Fruit fly (Drosophila melanogaster) whole organism, embryonic: ENCODE data around the gene Rdh.

Experiments used
- CG1024 ChIP-seq: fragments of 200-800 bp; sonication (Bioruptor generic); IDR thresholded peaks from 2 replicates; pipeline ENCODE4 v1.3.6; 2022; ENCODE audit warnings: missing biosample characterization, missing genetic modification characterization
- CG10462 ChIP-seq: fragments of 200-800 bp; sonication (Bioruptor generic); optimal IDR thresholded peaks from 2 replicates; lab custom pipeline; 2016; ENCODE audit warnings: missing biosample characterization, missing genetic modification characterization
- CG10979 ChIP-seq: fragments of 200-800 bp; sonication (Bioruptor generic); optimal IDR thresholded peaks from 2 replicates; lab custom pipeline; 2018; ENCODE audit warnings: missing biosample characterization, mild to moderate bottlenecking, missing genetic modification characterization, moderate library complexity
- CG11696 ChIP-seq: fragments of 200-800 bp; sonication (Bioruptor generic); IDR thresholded peaks from 2 replicates; pipeline ENCODE4 v1.3.6; 2022; ENCODE audit warnings: missing biosample characterization, missing genetic modification characterization
- CG1602 ChIP-seq: fragments of 200-800 bp; sonication (Bioruptor generic); optimal IDR thresholded peaks from 3 replicates; lab custom pipeline; 2016; ENCODE audit warnings: missing biosample characterization, missing genetic modification characterization
- CG17359 ChIP-seq: fragments of 200-800 bp; sonication (Bioruptor generic); optimal IDR thresholded peaks from 3 replicates; lab custom pipeline; 2018; ENCODE audit warnings: missing biosample characterization, mild to moderate bottlenecking, missing genetic modification characterization, moderate library complexity
- CG17568 ChIP-seq: fragments of 200-800 bp; sonication (Bioruptor generic); optimal IDR thresholded peaks from 2 replicates; lab custom pipeline; 2018; ENCODE audit warnings: missing biosample characterization, mild to moderate bottlenecking, missing genetic modification characterization, moderate library complexity
- CG1832 ChIP-seq: fragments of 200-800 bp; sonication (Bioruptor generic); optimal IDR thresholded peaks from 2 replicates; lab custom pipeline; 2017; ENCODE audit warnings: missing biosample characterization, mild to moderate bottlenecking, missing genetic modification characterization, inconsistent platforms
- CG18764 ChIP-seq: fragments of 200-800 bp; sonication (Bioruptor generic); optimal IDR thresholded peaks from 3 replicates; lab custom pipeline; 2016; ENCODE audit warnings: missing biosample characterization, missing genetic modification characterization
- CG2875 ChIP-seq: fragments of 200-800 bp; sonication (Bioruptor generic); optimal IDR thresholded peaks from 2 replicates; lab custom pipeline; 2017; ENCODE audit warnings: missing biosample characterization, mild to moderate bottlenecking, missing genetic modification characterization, missing genetic modification reagents
- CG32532 ChIP-seq: fragments of 200-800 bp; sonication (Bioruptor generic); IDR thresholded peaks from 2 replicates; pipeline ENCODE4 v1.3.6; 2022; ENCODE audit warnings: missing biosample characterization, missing genetic modification characterization
- CG32772 ChIP-seq: fragments of 200-800 bp; sonication (Bioruptor generic); IDR thresholded peaks from 2 replicates; pipeline ENCODE4 v1.3.6; 2022; ENCODE audit warnings: missing biosample characterization, missing genetic modification characterization
- CG3726 ChIP-seq: fragments of 200-800 bp; sonication (Bioruptor generic); IDR thresholded peaks from 3 replicates; pipeline ENCODE4, ENCODE4 v1.3.6; 2022; ENCODE audit warnings: missing biosample characterization, missing genetic modification characterization
- CG4282 ChIP-seq: fragments of 200-800 bp; sonication (Bioruptor generic); optimal IDR thresholded peaks from 2 replicates; lab custom pipeline; 2016; ENCODE audit warnings: missing biosample characterization, missing genetic modification characterization
- CG43689 ChIP-seq: fragments of 200-800 bp; sonication (Bioruptor generic); IDR thresholded peaks from 2 replicates; pipeline ENCODE4 v1.3.6; 2022; ENCODE audit warnings: missing biosample characterization, missing genetic modification characterization
- CG5245 ChIP-seq: fragments of 200-800 bp; sonication (Bioruptor generic); optimal IDR thresholded peaks from 3 replicates; lab custom pipeline; 2016; ENCODE audit warnings: missing biosample characterization, missing genetic modification characterization
- CG6654 ChIP-seq: fragments of 200-800 bp; sonication (Bioruptor generic); optimal IDR thresholded peaks from 2 replicates; lab custom pipeline; 2017; ENCODE audit warnings: missing biosample characterization, mild to moderate bottlenecking, missing genetic modification characterization
- CG8281 ChIP-seq: fragments of 200-800 bp; sonication (Bioruptor generic); optimal IDR thresholded peaks from 2 replicates; lab custom pipeline; 2018; ENCODE audit warnings: missing biosample characterization, mild to moderate bottlenecking, missing genetic modification characterization, moderate library complexity
- Dbx ChIP-seq: fragments of 200-800 bp; sonication (Bioruptor generic); IDR thresholded peaks from 3 replicates; pipeline ENCODE4 v1.3.6; 2022; ENCODE audit warnings: missing biosample characterization, missing genetic modification characterization
- Drgx ChIP-seq: fragments of 200-800 bp; sonication (Bioruptor generic); IDR thresholded peaks from 2 replicates; pipeline ENCODE4 v1.3.6; 2022; ENCODE audit warnings: missing biosample characterization, missing genetic modification characterization
- Hmr ChIP-seq: fragments of 200-800 bp; sonication (Bioruptor generic); optimal IDR thresholded peaks from 3 replicates; lab custom pipeline; 2017; ENCODE audit warnings: mild to moderate bottlenecking, missing biosample characterization, missing genetic modification reagents, missing genetic modification characterization
- Hmx ChIP-seq: fragments of 200-800 bp; sonication (Bioruptor generic); optimal IDR thresholded peaks from 2 replicates; lab custom pipeline; 2016; ENCODE audit warnings: missing biosample characterization, missing genetic modification characterization
- Hr78 ChIP-seq, 2 experiments: fragments of 200-800 bp in 1 of 2; fragments of >200 bp in 1 of 2; sonication (Bioruptor generic) in 1 of 2; optimal IDR thresholded peaks; 2 replicates each; lab custom pipeline; 2017 to 2019; ENCODE audit warnings: missing biosample characterization in 2 of 2, missing genetic modification characterization in 2 of 2, mild to moderate bottlenecking in 1 of 2, moderate library complexity in 1 of 2
- Kr ChIP-seq: fragments of 200-800 bp; sonication (Bioruptor generic); optimal IDR thresholded peaks from 2 replicates; lab custom pipeline; 2017; ENCODE audit warnings: missing biosample characterization, mild to moderate bottlenecking, missing genetic modification characterization
- Lim3 ChIP-seq: fragments of 200-800 bp; sonication (Bioruptor generic); IDR thresholded peaks from 2 replicates; pipeline ENCODE4 v1.3.6; 2022; ENCODE audit warnings: missing biosample characterization, missing genetic modification characterization
- Mrtf ChIP-seq: fragments of 200-800 bp; sonication (Bioruptor generic); IDR thresholded peaks from 3 replicates; pipeline ENCODE4 v1.3.6; 2022; ENCODE audit warnings: missing biosample characterization, missing genetic modification characterization
- Oli ChIP-seq: fragments of 200-800 bp; sonication (Bioruptor generic); optimal IDR thresholded peaks from 2 replicates; lab custom pipeline; 2018; ENCODE audit warnings: missing biosample characterization, mild to moderate bottlenecking, missing genetic modification characterization, moderate library complexity
- Opbp ChIP-seq: fragments of 200-800 bp; sonication (Bioruptor generic); IDR thresholded peaks from 3 replicates; pipeline ENCODE4 v1.3.6; 2022; ENCODE audit warnings: missing biosample characterization, missing genetic modification characterization; ENCODE audit not compliant: partially characterized antibody
- PHDP ChIP-seq: fragments of 200-800 bp; sonication (Bioruptor generic); optimal IDR thresholded peaks from 3 replicates; lab custom pipeline; 2018; ENCODE audit warnings: missing biosample characterization, mild to moderate bottlenecking, missing genetic modification characterization, moderate library complexity
- Rx ChIP-seq: fragments of 200-800 bp; sonication (Bioruptor generic); IDR thresholded peaks from 2 replicates; pipeline ENCODE4 v1.3.6; 2022; ENCODE audit warnings: missing biosample characterization, missing genetic modification characterization
- Scr ChIP-seq: fragments of 200-800 bp; sonication (Bioruptor generic); IDR thresholded peaks from 2 replicates; pipeline ENCODE4 v1.3.6; 2022; ENCODE audit warnings: missing biosample characterization, missing genetic modification characterization; ENCODE audit not compliant: partially characterized antibody
- Vsx1 ChIP-seq: fragments of 200-800 bp; sonication (Bioruptor generic); optimal IDR thresholded peaks from 2 replicates; lab custom pipeline; 2017; ENCODE audit warnings: missing biosample characterization, mild to moderate bottlenecking, missing genetic modification characterization, missing genetic modification reagents
- ash1 ChIP-seq: fragments of 200-800 bp; sonication (Bioruptor generic); optimal IDR thresholded peaks from 2 replicates; lab custom pipeline; 2018; ENCODE audit warnings: missing biosample characterization, mild to moderate bottlenecking, missing genetic modification characterization
- ato ChIP-seq: fragments of 200-800 bp; sonication (Bioruptor generic); IDR thresholded peaks from 2 replicates; pipeline ENCODE4 v1.3.6; 2022; ENCODE audit warnings: missing biosample characterization, missing genetic modification characterization; ENCODE audit not compliant: partially characterized antibody
- chif ChIP-seq, 2 experiments: fragments of 200-800 bp; sonication (Bioruptor generic); optimal IDR thresholded peaks; 3 replicates each; lab custom pipeline; 2016; ENCODE audit warnings: missing biosample characterization in 2 of 2, missing genetic modification characterization in 2 of 2
- chm ChIP-seq: fragments of 200-800 bp; sonication (Bioruptor generic); IDR thresholded peaks from 2 replicates; pipeline ENCODE4 v1.3.6; 2022; ENCODE audit warnings: missing biosample characterization, missing genetic modification characterization
- cwo ChIP-seq: fragments of 200-800 bp; sonication (Bioruptor generic); optimal IDR thresholded peaks from 3 replicates; lab custom pipeline; 2017; ENCODE audit warnings: missing biosample characterization, missing genetic modification characterization, mild to moderate bottlenecking, moderate library complexity, missing genetic modification reagents
- emc ChIP-seq: fragments of 200-800 bp; sonication (Bioruptor generic); optimal IDR thresholded peaks from 2 replicates; lab custom pipeline; 2016; ENCODE audit warnings: missing biosample characterization, missing genetic modification characterization
- en ChIP-seq: fragments of 200-800 bp; sonication (Bioruptor generic); optimal IDR thresholded peaks from 2 replicates; lab custom pipeline; 2016; ENCODE audit warnings: missing biosample characterization, missing genetic modification characterization
- esg ChIP-seq: fragments of 200-800 bp; sonication (Bioruptor generic); conservative IDR thresholded peaks from 2 replicates; pipeline ENCODE4 v1.3.6; 2022; ENCODE audit warnings: missing biosample characterization, missing genetic modification characterization
- fu2 ChIP-seq: fragments of 200-800 bp; sonication (Bioruptor generic); optimal IDR thresholded peaks from 2 replicates; lab custom pipeline; 2016; ENCODE audit warnings: missing biosample characterization, missing genetic modification characterization
- insv ChIP-seq, 2 experiments: fragments of 200-800 bp; sonication (Bioruptor generic); optimal IDR thresholded peaks; 3 replicates each; lab custom pipeline; 2016 to 2018; ENCODE audit warnings: missing biosample characterization in 2 of 2, missing genetic modification characterization in 2 of 2
- psq ChIP-seq: fragments of 200-800 bp; sonication (Bioruptor generic); optimal IDR thresholded peaks from 2 replicates; lab custom pipeline; 2017; ENCODE audit warnings: missing biosample characterization, missing genetic modification characterization
- sna ChIP-seq: fragments of 200-800 bp; sonication (Bioruptor generic); IDR thresholded peaks from 2 replicates; pipeline ENCODE4 v1.3.6; 2022; ENCODE audit warnings: missing biosample characterization, missing genetic modification characterization; ENCODE audit not compliant: partially characterized antibody
- sr ChIP-seq: fragments of 200-800 bp; sonication (Bioruptor generic); IDR thresholded peaks from 3 replicates; pipeline ENCODE4 v1.3.6; 2022; ENCODE audit warnings: missing biosample characterization, missing genetic modification characterization
- unpg ChIP-seq: fragments of 200-800 bp; sonication (Bioruptor generic); optimal IDR thresholded peaks from 3 replicates; lab custom pipeline; 2018; ENCODE audit warnings: missing biosample characterization, mild to moderate bottlenecking, missing genetic modification characterization, moderate library complexity
- usp ChIP-seq: fragments of >200 bp; optimal IDR thresholded peaks from 2 replicates; lab custom pipeline; 2017; ENCODE audit warnings: missing biosample characterization, missing genetic modification characterization
- z ChIP-seq: fragments of 200-800 bp; sonication (Bioruptor generic); IDR thresholded peaks from 3 replicates; pipeline ENCODE4 v1.3.6; 2022; ENCODE audit warnings: missing biosample characterization, missing genetic modification characterization
- zen ChIP-seq: fragments of 200-800 bp; sonication (Bioruptor generic); optimal IDR thresholded peaks from 3 replicates; lab custom pipeline; 2018; ENCODE audit warnings: missing biosample characterization, mild to moderate bottlenecking, missing genetic modification characterization, moderate library complexity

Gene Rdh

dm6 chr3L:3785002-3785661 lies 40.1 kb upstream of the Rdh start (continued):
- TF ChIP-seq CG17359: peak; percentile 92
- peak; percentile 80 for TF ChIP-seq CG1832
- TF ChIP-seq fu2 (GFP tag; lab: Kevin White, UChicago): peak; percentile 89
- TF ChIP-seq usp (GFP tag; lab: Kevin White, UChicago): no peak
- peak; percentile 88 for TF ChIP-seq CG1024 (GFP tag; lab: Robert Waterston, UW)
- peak; percentile 34 to 35 for TF ChIP-seq insv (GFP tag; optimal IDR thresholded peaks at IDR 0.05; lab: Kevin White, UChicago)
- TF ChIP-seq Drgx (GFP tag; lab: Robert Waterston, UW): peak; percentile 99
- TF ChIP-seq emc: peak; percentile 84
- TF ChIP-seq CG4282 (GFP tag; lab: Kevin White, UChicago): peak; percentile 97
- peak; percentile 31 for TF ChIP-seq Hmx (GFP tag; lab: Kevin White, UChicago)
- no peak for TF ChIP-seq ato (GFP tag; lab: Robert Waterston, UW)
- peak; percentile 79 for TF ChIP-seq cwo (GFP tag; lab: Kevin White, UChicago)
- TF ChIP-seq zen (tag; lab: Kevin White, UChicago): peak; percentile 87
- TF ChIP-seq psq (GFP tag; lab: Kevin White, UChicago): peak; percentile 91
- TF ChIP-seq CG6654: peak; percentile 62
- TF ChIP-seq CG2875 (GFP tag; lab: Kevin White, UChicago): peak; percentile 93
- TF ChIP-seq sna (GFP tag; lab: Robert Waterston, UW): peak; percentile 39; the same call in 1 of the 2 replicates
- peak; percentile 89 for TF ChIP-seq Lim3 (GFP tag; lab: Robert Waterston, UW)
- TF ChIP-seq unpg (GFP tag; lab: Kevin White, UChicago): peak; percentile 96
- TF ChIP-seq en (GFP tag; lab: Kevin White, UChicago): peak; percentile 93
- 0 out of 2 replicates have a peak, but pooled peaks have one; percentile 29 for TF ChIP-seq Scr (GFP tag; lab: Robert Waterston, UW)
- TF ChIP-seq ash1: no peak
- TF ChIP-seq Hmr (GFP tag; lab: Kevin White, UChicago): peak; percentile 93
- peak; percentile 27; the same call in 2 of the 3 replicates for TF ChIP-seq Opbp (GFP tag; lab: Robert Waterston, UW)
- TF ChIP-seq CG18764 (GFP tag; lab: Kevin White, UChicago): peak; percentile 87
- TF ChIP-seq CG8281 (tag; lab: Kevin White, UChicago): peak; percentile 60
- peak; percentile 93 for TF ChIP-seq CG43689 (GFP tag; lab: Robert Waterston, UW)
- peak; percentile 96 to 97 for TF ChIP-seq chif (GFP tag; optimal IDR thresholded peaks at IDR 0.05; lab: Kevin White, UChicago)
- peak; percentile 93 for TF ChIP-seq CG1602
- TF ChIP-seq CG32772 (GFP tag; lab: Robert Waterston, UW): peak; percentile 97
- TF ChIP-seq Mrtf (GFP tag; lab: Robert Waterston, UW): peak; percentile 94
- peak; percentile 92 for TF ChIP-seq CG5245 (GFP tag; lab: Kevin White, UChicago)
- peak; percentile 84 for TF ChIP-seq CG11696 (GFP tag; lab: Robert Waterston, UW)
- TF ChIP-seq Oli (tag; lab: Kevin White, UChicago): peak; percentile 97
- peak; percentile 93 for TF ChIP-seq chm (GFP tag; lab: Robert Waterston, UW)
- TF ChIP-seq Rx (GFP tag; lab: Robert Waterston, UW): peak; percentile 97
- TF ChIP-seq esg (GFP tag; lab: Robert Waterston, UW): peak; percentile 95
- peak; percentile 87 for TF ChIP-seq CG10979 (tag; lab: Kevin White, UChicago)
- TF ChIP-seq Dbx (GFP tag; lab: Robert Waterston, UW): peak; percentile 90
- TF ChIP-seq CG3726 (GFP tag; lab: Robert Waterston, UW): peak; percentile 94; the same call in 2 of the 3 replicates
- peak; percentile 95 for TF ChIP-seq PHDP
- TF ChIP-seq Hr78 (GFP tag; optimal IDR thresholded peaks at IDR 0.05; lab: Kevin White, UChicago): peak in 1 of 2 experiments; percentile 64
- TF ChIP-seq CG17568 (GFP tag; lab: Kevin White, UChicago): peak; percentile 88
- peak; percentile 88 for TF ChIP-seq CG10462 (GFP tag; lab: Kevin White, UChicago)
- TF ChIP-seq Vsx1 (GFP tag; lab: Kevin White, UChicago): peak; percentile 91
- TF ChIP-seq CG32532: peak; percentile 94
- TF ChIP-seq sr: peak; percentile 87
- peak; percentile 70 for TF ChIP-seq Kr (GFP tag; lab: Kevin White, UChicago)
- TF ChIP-seq z (GFP tag; lab: Robert Waterston, UW): peak; percentile 67; the same call in 1 of the 3 replicates
